Worm (Caenorhabditis elegans) whole organism, early embryonic: ENCODE results near the gene C24A3.2.

Experiments used
- B0310.2 ChIP-seq: sonication (generic microtip); optimal IDR thresholded peaks from 2 replicates; lab custom pipeline; 2016; ENCODE audit warnings: mild to moderate bottlenecking, missing genetic modification characterization, missing compliant biosample characterization
- F13C5.2 ChIP-seq: sonication (generic microtip); optimal IDR thresholded peaks from 2 replicates; lab custom pipeline; 2017; ENCODE audit warnings: mild to moderate bottlenecking, missing genetic modification characterization, inconsistent platforms, missing compliant biosample characterization
- aly-1 ChIP-seq: sonication (generic microtip); optimal IDR thresholded peaks from 2 replicates; lab custom pipeline; 2016; ENCODE audit warnings: missing genetic modification characterization, missing compliant biosample characterization
- ama-1 ChIP-seq: fragments of 150-350 bp; optimal IDR thresholded peaks from 2 replicates; lab custom pipeline; 2014
- ceh-13 ChIP-seq: fragments of 200-800 bp; sonication (Bioruptor generic); optimal IDR thresholded peaks from 2 replicates; lab custom pipeline; 2018; ENCODE audit warnings: mild to moderate bottlenecking, missing genetic modification characterization, missing compliant biosample characterization
- ceh-36 ChIP-seq: sonication (generic microtip); optimal IDR thresholded peaks from 2 replicates; lab custom pipeline; 2016; ENCODE audit warnings: missing genetic modification characterization, inconsistent platforms, missing compliant biosample characterization
- ets-7 ChIP-seq: sonication (generic microtip); optimal IDR thresholded peaks from 2 replicates; lab custom pipeline; 2016; ENCODE audit warnings: missing genotype, missing genetic modification characterization, missing compliant biosample characterization
- flt-1 ChIP-seq: fragments of 200-800 bp; sonication (Bioruptor generic); IDR thresholded peaks from 2 replicates; pipeline ENCODE4 v1.3.6; 2022; ENCODE audit warnings: missing genetic modification characterization, missing compliant biosample characterization
- hmbx-1 ChIP-seq: sonication (generic microtip); optimal IDR thresholded peaks from 2 replicates; lab custom pipeline; 2016; ENCODE audit warnings: mild to moderate bottlenecking, missing genetic modification characterization, missing compliant biosample characterization
- hmg-4 ChIP-seq: fragments of 200-800 bp; sonication (Bioruptor generic); optimal IDR thresholded peaks from 2 replicates; lab custom pipeline; 2018; ENCODE audit warnings: mild to moderate bottlenecking, missing genetic modification characterization, missing compliant biosample characterization
- hnd-1 ChIP-seq: sonication (generic microtip); optimal IDR thresholded peaks from 2 replicates; lab custom pipeline; 2016; ENCODE audit warnings: missing genetic modification characterization, missing compliant biosample characterization
- pes-1 ChIP-seq: fragments of 200-800 bp; sonication (Bioruptor generic); IDR thresholded peaks from 2 replicates; pipeline ENCODE4 v1.3.6; 2022; ENCODE audit warnings: missing genetic modification reagents, missing genetic modification characterization, missing compliant biosample characterization
- scrt-1 ChIP-seq: fragments of 200-800 bp; sonication (Bioruptor generic); IDR thresholded peaks from 2 replicates; pipeline ENCODE4 v1.3.6; 2022; ENCODE audit warnings: missing genetic modification characterization, missing compliant biosample characterization
- sea-1 ChIP-seq: fragments of 200-800 bp; sonication (Bioruptor generic); conservative IDR thresholded peaks from 2 replicates; pipeline ENCODE4 v1.3.6; 2022; ENCODE audit warnings: missing genetic modification characterization, missing compliant biosample characterization
- tbx-11 ChIP-seq: fragments of 200-800 bp; sonication (Bioruptor generic); IDR thresholded peaks from 2 replicates; pipeline ENCODE4 v1.3.6; 2022; ENCODE audit warnings: missing genetic modification characterization, missing compliant biosample characterization
- tbx-37 ChIP-seq: fragments of 200-800 bp; sonication (Bioruptor generic); conservative IDR thresholded peaks from 2 replicates; pipeline ENCODE4 v1.3.6; 2022; ENCODE audit warnings: missing genetic modification reagents, missing genetic modification characterization, missing compliant biosample characterization
- tra-4 ChIP-seq: sonication (generic microtip); optimal IDR thresholded peaks from 2 replicates; lab custom pipeline; 2017; ENCODE audit warnings: missing genetic modification characterization, missing compliant biosample characterization

Gene C24A3.2

ce11 chrX:8961120-8961834 is 36.0 kb upstream of the C24A3.2 start, which contains the start of gene aexr-3:
Gene aexr-3, minus strand, starts transcription at chrX:8961170.
- no peak for TF ChIP-seq B0310.2 (tag; lab: Kevin White, UChicago)
- no peak for TF ChIP-seq hnd-1 (tag; lab: Kevin White, UChicago)
- no peak for TF ChIP-seq tbx-11 (GFP tag; lab: Robert Waterston, UW)
- TF ChIP-seq ceh-36 (tag; lab: Kevin White, UChicago) = no peak
- TF ChIP-seq tbx-37 (GFP tag; lab: Robert Waterston, UW) = no peak
- TF ChIP-seq sea-1 (GFP tag; lab: Robert Waterston, UW) = no peak

ce11 chrX:8963469-8963868 is 33.8 kb upstream of the C24A3.2 start:
- TF ChIP-seq pes-1 (GFP tag; lab: Robert Waterston, UW) (no peak), hnd-1 (tag; lab: Kevin White, UChicago) (no peak), F13C5.2 (tag; lab: Kevin White, UChicago) (no peak), hmbx-1 (no peak), hmg-4 (no peak), ama-1 (lab: Kevin White, UChicago) (no peak), flt-1 (GFP tag; lab: Robert Waterston, UW) (no peak), ceh-13 (GFP tag; lab: Kevin White, UChicago) (no peak), sea-1 (GFP tag; lab: Robert Waterston, UW) (no peak), tra-4 (tag; lab: Kevin White, UChicago) (no peak), ceh-36 (tag; lab: Kevin White, UChicago) (no peak)

ce11 chrX:8969111-8970048 is 27.9 kb upstream of the C24A3.2 start:
- no peak for TF ChIP-seq ceh-36 (tag; lab: Kevin White, UChicago)
- TF ChIP-seq tra-4 (tag; lab: Kevin White, UChicago) = no peak
- 0 out of 2 replicates have a peak, but pooled peaks have one; percentile 20 for TF ChIP-seq tbx-37 (GFP tag; lab: Robert Waterston, UW)
- TF ChIP-seq hnd-1 (tag; lab: Kevin White, UChicago) = peak; percentile 9
- TF ChIP-seq sea-1 (GFP tag; lab: Robert Waterston, UW) = no peak
- no peak for TF ChIP-seq F13C5.2 (tag; lab: Kevin White, UChicago)
- no peak for TF ChIP-seq hmg-4
- TF ChIP-seq aly-1 = no peak
- no peak for TF ChIP-seq hmbx-1
- no peak for TF ChIP-seq ets-7 (tag; lab: Kevin White, UChicago)
- TF ChIP-seq B0310.2 (tag; lab: Kevin White, UChicago) = no peak
- no peak; the same call in 1 of the 2 replicates for TF ChIP-seq pes-1 (GFP tag; lab: Robert Waterston, UW)
- no peak for TF ChIP-seq tbx-11 (GFP tag; lab: Robert Waterston, UW)
- TF ChIP-seq flt-1 (GFP tag; lab: Robert Waterston, UW) = no peak
- TF ChIP-seq scrt-1 = no peak
- TF ChIP-seq ama-1 (lab: Kevin White, UChicago) = no peak

ce11 chrX:8971461-8971860 is 25.8 kb upstream of the C24A3.2 start:
- TF ChIP-seq hnd-1 (tag; lab: Kevin White, UChicago) (peak; percentile 33), scrt-1 (no peak; the same call in 1 of the 2 replicates), ceh-13 (GFP tag; lab: Kevin White, UChicago) (peak; percentile 54), F13C5.2 (tag; lab: Kevin White, UChicago) (peak; percentile 6), sea-1 (GFP tag; lab: Robert Waterston, UW) (no peak), ets-7 (tag; lab: Kevin White, UChicago) (peak; percentile 9), aly-1 (no peak), ceh-36 (tag; lab: Kevin White, UChicago) (peak; percentile 56), tra-4 (tag; lab: Kevin White, UChicago) (no peak), tbx-11 (GFP tag; lab: Robert Waterston, UW) (peak; percentile 66; the same call in 1 of the 2 replicates), hmbx-1 (no peak), pes-1 (GFP tag; lab: Robert Waterston, UW) (peak; percentile 82), tbx-37 (GFP tag; lab: Robert Waterston, UW) (no peak), ama-1 (lab: Kevin White, UChicago) (no peak), hmg-4 (no peak)

- no peak for TF ChIP-seq hmg-4
- no peak for TF ChIP-seq B0310.2 (tag; lab: Kevin White, UChicago)
- TF ChIP-seq ama-1 (lab: Kevin White, UChicago) = no peak
- no peak for TF ChIP-seq flt-1 (GFP tag; lab: Robert Waterston, UW)
- no peak for TF ChIP-seq ceh-36 (tag; lab: Kevin White, UChicago)
- no peak for TF ChIP-seq tbx-37 (GFP tag; lab: Robert Waterston, UW)
- TF ChIP-seq hmbx-1 = no peak
- TF ChIP-seq scrt-1 = no peak
- no peak for TF ChIP-seq tbx-11 (GFP tag; lab: Robert Waterston, UW)
- no peak for TF ChIP-seq ets-7 (tag; lab: Kevin White, UChicago)
- TF ChIP-seq pes-1 (GFP tag; lab: Robert Waterston, UW) = no peak
- TF ChIP-seq aly-1 = no peak
Observed at ce11 chrX:8980676-8981075, 16.6 kb upstream of the C24A3.2 start, which contains the start of gene nmur-1. Gene nmur-1, plus strand, starts transcription at chrX:8980976.

- no peak for TF ChIP-seq ceh-36 (tag; lab: Kevin White, UChicago)
- TF ChIP-seq B0310.2 (tag; lab: Kevin White, UChicago) = no peak
- TF ChIP-seq ets-7 (tag; lab: Kevin White, UChicago) = no peak
- TF ChIP-seq F13C5.2 (tag; lab: Kevin White, UChicago) = no peak
- TF ChIP-seq ama-1 (lab: Kevin White, UChicago) = no peak
- no peak for TF ChIP-seq hmg-4
- TF ChIP-seq scrt-1 = no peak
- TF ChIP-seq aly-1 = no peak
- TF ChIP-seq hmbx-1 = no peak
- TF ChIP-seq tbx-37 (GFP tag; lab: Robert Waterston, UW) = no peak
- TF ChIP-seq ceh-13 (GFP tag; lab: Kevin White, UChicago) = no peak
- no peak for TF ChIP-seq tra-4 (tag; lab: Kevin White, UChicago)
- TF ChIP-seq flt-1 (GFP tag; lab: Robert Waterston, UW) = no peak
- no peak for TF ChIP-seq pes-1 (GFP tag; lab: Robert Waterston, UW)
- TF ChIP-seq tbx-11 (GFP tag; lab: Robert Waterston, UW) = no peak
- no peak for TF ChIP-seq hnd-1 (tag; lab: Kevin White, UChicago)
- TF ChIP-seq sea-1 (GFP tag; lab: Robert Waterston, UW) = no peak
Observed at ce11 chrX:8986452-8986851, 10.8 kb upstream of the C24A3.2 start.
